Worm (Caenorhabditis elegans) whole organism, L4 larva: Measurements from ENCODE around the gene Y22D7AL.11.

ENCODE experiments used
- D1046.2 ChIP-seq: fragments of 200-800 bp; sonication (Bioruptor generic); IDR thresholded peaks from 2 replicates; pipeline ENCODE4 v1.3.6; 2022; ENCODE audit warnings: missing genetic modification characterization, missing compliant biosample characterization
- Y48G9A.11 ChIP-seq: fragments of 200-800 bp; sonication (Bioruptor generic); IDR thresholded peaks from 2 replicates; pipeline ENCODE4 v1.3.6; 2022; ENCODE audit warnings: missing genetic modification reagents, missing genetic modification characterization, missing compliant biosample characterization
- Y75B8A.6 ChIP-seq: fragments of 200-800 bp; sonication (Bioruptor generic); IDR thresholded peaks from 2 replicates; pipeline ENCODE4 v1.3.6; 2022; ENCODE audit warnings: missing genetic modification reagents, missing genetic modification characterization, missing compliant biosample characterization
- ZK546.5 ChIP-seq, 2 experiments: sonication (generic microtip); optimal IDR thresholded peaks; 2 replicates each; lab custom pipeline; 2017; ENCODE audit warnings: missing biosample characterization in 2 of 2, missing genetic modification characterization in 2 of 2
- aha-1 ChIP-seq: fragments of 150-350 bp; peaks from one replicate; lab custom pipeline; 2014; ENCODE audit warnings: missing biosample characterization, missing genetic modification characterization
- arid-1 ChIP-seq: fragments of 200-800 bp; sonication (Bioruptor generic); conservative IDR thresholded peaks from 2 replicates; pipeline ENCODE4 v1.3.6; 2022; ENCODE audit warnings: missing genetic modification reagents, missing genetic modification characterization, missing compliant biosample characterization
- attf-4 ChIP-seq: sonication (generic microtip); optimal IDR thresholded peaks from 3 replicates; lab custom pipeline; 2017; ENCODE audit warnings: missing biosample characterization, missing genetic modification characterization
- cey-2 ChIP-seq: sonication (generic microtip); optimal IDR thresholded peaks from 3 replicates; lab custom pipeline; 2017; ENCODE audit warnings: missing genetic modification characterization, mild to moderate bottlenecking, missing compliant biosample characterization, antibody characterized with exemption, borderline replicate concordance; ENCODE audit not compliant: insufficient read depth
- daf-12 ChIP-seq: fragments of 150-350 bp; optimal IDR thresholded peaks from 2 replicates; lab custom pipeline; 2014; ENCODE audit warnings: missing biosample characterization, missing genetic modification reagents, missing genetic modification characterization
- daf-16 ChIP-seq, 3 experiments: sonication (generic microtip); optimal IDR thresholded peaks; 2 replicates each; lab custom pipeline; 2016 to 2017; ENCODE audit warnings: missing genetic modification characterization in 3 of 3, missing genetic modification reagents in 3 of 3, mild to moderate bottlenecking in 2 of 3, missing compliant biosample characterization in 2 of 3, missing biosample characterization in 1 of 3, moderate library complexity in 1 of 3
- duxl-1 ChIP-seq: sonication (generic microtip); optimal IDR thresholded peaks from 2 replicates; lab custom pipeline; 2016; ENCODE audit warnings: mild to moderate bottlenecking, missing genetic modification characterization, moderate library complexity, missing compliant biosample characterization; ENCODE audit not compliant: poor library complexity
- dve-1 ChIP-seq: sonication (generic microtip); optimal IDR thresholded peaks from 2 replicates; lab custom pipeline; 2017; ENCODE audit warnings: antibody characterized with exemption, mild to moderate bottlenecking, missing genetic modification characterization, missing compliant biosample characterization; ENCODE audit not compliant: insufficient read depth
- fos-1 ChIP-seq: fragments of 150-350 bp; optimal IDR thresholded peaks from 2 replicates; lab custom pipeline; 2014; ENCODE audit warnings: missing biosample characterization, missing genetic modification characterization
- hlh-30 ChIP-seq: sonication (generic microtip); optimal IDR thresholded peaks from 2 replicates; lab custom pipeline; 2017; ENCODE audit warnings: antibody characterized with exemption, mild to moderate bottlenecking, missing genetic modification characterization, missing compliant biosample characterization; ENCODE audit not compliant: insufficient read depth
- jun-1 ChIP-seq: fragments of 150-350 bp; optimal IDR thresholded peaks from 2 replicates; lab custom pipeline; 2014; ENCODE audit warnings: missing biosample characterization, missing genetic modification reagents, missing genetic modification characterization
- lin-13 ChIP-seq: fragments of 150-350 bp; optimal IDR thresholded peaks from 2 replicates; lab custom pipeline; 2014; ENCODE audit warnings: missing biosample characterization, missing genetic modification reagents, missing genetic modification characterization
- lsy-2 ChIP-seq, 2 experiments: fragments of 150-350 bp in 1 of 2; sonication (generic microtip) in 1 of 2; optimal IDR thresholded peaks; 2 replicates each; lab custom pipeline; 2014 to 2017; ENCODE audit warnings: missing biosample characterization in 2 of 2, missing genetic modification characterization in 2 of 2
- mdl-1 ChIP-seq, 2 experiments: fragments of 150-350 bp in 1 of 2; sonication (generic microtip) in 1 of 2; optimal IDR thresholded peaks; 2 replicates each; lab custom pipeline; 2014 to 2017; ENCODE audit warnings: missing biosample characterization in 2 of 2, missing genetic modification characterization in 2 of 2
- mxl-2 ChIP-seq: fragments of 200-800 bp; sonication (Bioruptor generic); conservative IDR thresholded peaks from 2 replicates; pipeline ENCODE4 v1.3.6; 2022; ENCODE audit warnings: missing genetic modification reagents, missing genetic modification characterization, missing compliant biosample characterization
- nhr-111 ChIP-seq: fragments of 200-800 bp; sonication (Bioruptor generic); optimal IDR thresholded peaks from 2 replicates; lab custom pipeline; 2018; ENCODE audit warnings: mild to moderate bottlenecking, missing genetic modification characterization, missing compliant biosample characterization
- nhr-42 ChIP-seq: fragments of 200-800 bp; sonication (Bioruptor generic); IDR thresholded peaks from 2 replicates; pipeline ENCODE4 v1.3.6; 2022; ENCODE audit warnings: missing genetic modification characterization, missing compliant biosample characterization
- nhr-6 ChIP-seq: fragments of 150-350 bp; optimal IDR thresholded peaks from 2 replicates; lab custom pipeline; 2014; ENCODE audit warnings: missing biosample characterization, missing genetic modification characterization
- nhr-77 ChIP-seq: fragments of 150-350 bp; optimal IDR thresholded peaks from 2 replicates; lab custom pipeline; 2014; ENCODE audit warnings: missing biosample characterization, missing genetic modification characterization
- pha-4 ChIP-seq, 2 experiments: fragments of 150-350 bp in 1 of 2; fragments of 200-800 bp in 1 of 2; sonication (Bioruptor generic) in 1 of 2; IDR thresholded peaks in 1 of 2; optimal IDR thresholded peaks in 1 of 2; 2 replicates each; pipeline versions ENCODE4 v1.3.6 to Lab custom; 2014 to 2022; ENCODE audit warnings: missing genetic modification characterization in 2 of 2, missing genetic modification reagents in 2 of 2, missing biosample characterization in 1 of 2, missing compliant biosample characterization in 1 of 2
- pqm-1 ChIP-seq: sonication (generic microtip); optimal IDR thresholded peaks from 2 replicates; lab custom pipeline; 2017; ENCODE audit warnings: missing biosample characterization, missing genetic modification characterization
- rbr-2 ChIP-seq: sonication (generic microtip); optimal IDR thresholded peaks from 2 replicates; lab custom pipeline; 2016; ENCODE audit warnings: missing genotype, missing genetic modification characterization, missing compliant biosample characterization
- unc-62 ChIP-seq, 3 experiments: fragments of 150-350 bp in 1 of 3; sonication (generic microtip); optimal IDR thresholded peaks in 2 of 3; peaks in 1 of 3; 1 replicate in 1 of 3; 2 replicates in 2 of 3; lab custom pipeline; 2014 to 2017; ENCODE audit warnings: missing biosample characterization in 3 of 3, missing genetic modification characterization in 3 of 3, missing genetic modification reagents in 3 of 3, missing genotype in 1 of 3
- zip-11 ChIP-seq: fragments of 200-800 bp; sonication (Bioruptor generic); IDR thresholded peaks from 2 replicates; pipeline ENCODE4 v1.3.6; 2022; ENCODE audit warnings: missing genetic modification characterization, missing compliant biosample characterization

Gene Y22D7AL.11

ce11 chrIII:1680996-1681395 is 46.8 kb upstream of the Y22D7AL.11 start (continued):
- peak in 1 of 2 experiments; percentile 80 for TF ChIP-seq mdl-1 (tag; optimal IDR thresholded peaks at IDR 0.05; lab: Kevin White, UChicago)
- peak; percentile 63 for TF ChIP-seq rbr-2 (tag; lab: Kevin White, UChicago)
- peak in 1 of 2 experiments; percentile 78 for TF ChIP-seq lsy-2 (tag; optimal IDR thresholded peaks at IDR 0.05; lab: Kevin White, UChicago)
- TF ChIP-seq ZK546.5 (tag; optimal IDR thresholded peaks at IDR 0.05; lab: Kevin White, UChicago) = no peak

- TF ChIP-seq zip-11 (GFP tag; lab: Robert Waterston, UW) (no peak), unc-62 (GFP tag; optimal IDR thresholded peaks at IDR 0.05 in 1 of 2; lab: Kevin White, UChicago) (peak in 1 of 2 experiments; percentile 62), unc-62 (tag; optimal IDR thresholded peaks at IDR 0.05; lab: Kevin White, UChicago) (no peak)
These were observed 46.2 kb upstream of the Y22D7AL.11 start for ce11 chrIII:1680393-1680792.

- TF ChIP-seq unc-62 (GFP tag; optimal IDR thresholded peaks at IDR 0.05 in 1 of 2; lab: Kevin White, UChicago) (peak in 1 of 2 experiments; percentile 55), unc-62 (tag; optimal IDR thresholded peaks at IDR 0.05; lab: Kevin White, UChicago) (no peak), lin-13 (GFP tag; lab: Kevin White, UChicago) (no peak), Y75B8A.6 (GFP tag; lab: Robert Waterston, UW) (no peak)
These were observed 44.5 kb upstream of the Y22D7AL.11 start for ce11 chrIII:1678671-1679070.

ce11 chrIII:1676588-1676987 is 42.4 kb upstream of the Y22D7AL.11 start, which contains the start of gene Y22D7AR.6:
Gene Y22D7AR.6, minus strand, starts transcription at chrIII:1676721.
- TF ChIP-seq nhr-6 (tag; lab: Kevin White, UChicago) (peak; percentile 1), hlh-30 (peak; percentile 34), daf-16 (GFP tag; optimal IDR thresholded peaks at IDR 0.05; lab: Kevin White, UChicago) (no peak), daf-16 (tag; optimal IDR thresholded peaks at IDR 0.05; lab: Kevin White, UChicago) (peak; percentile 83), dve-1 (peak; percentile 43), fos-1 (tag; lab: Kevin White, UChicago) (no peak)

ce11 chrIII:1674760-1675159 is 40.6 kb upstream of the Y22D7AL.11 start:
- TF ChIP-seq D1046.2 (GFP tag; lab: Robert Waterston, UW) (no peak), mxl-2 (GFP tag; lab: Robert Waterston, UW) (no peak), Y48G9A.11 (no peak), fos-1 (tag; lab: Kevin White, UChicago) (no peak), duxl-1 (no peak), nhr-111 (GFP tag; lab: Kevin White, UChicago) (no peak), aha-1 (tag; lab: Kevin White, UChicago) (no peak), nhr-77 (tag; lab: Kevin White, UChicago) (no peak), daf-12 (tag; lab: Kevin White, UChicago) (no peak), mdl-1 (tag; optimal IDR thresholded peaks at IDR 0.05; lab: Kevin White, UChicago) (no peak), pha-4 (GFP tag; IDR thresholded peaks at IDR 0.05; lab: Robert Waterston, UW) (no peak), pha-4 (tag; optimal IDR thresholded peaks at IDR 0.05; lab: Kevin White, UChicago) (no peak), nhr-42 (GFP tag; lab: Robert Waterston, UW) (no peak), pqm-1 (no peak), attf-4 (tag; lab: Kevin White, UChicago) (no peak), cey-2 (tag; lab: Kevin White, UChicago) (no peak), arid-1 (GFP tag; lab: Robert Waterston, UW) (no peak)

DNA sequence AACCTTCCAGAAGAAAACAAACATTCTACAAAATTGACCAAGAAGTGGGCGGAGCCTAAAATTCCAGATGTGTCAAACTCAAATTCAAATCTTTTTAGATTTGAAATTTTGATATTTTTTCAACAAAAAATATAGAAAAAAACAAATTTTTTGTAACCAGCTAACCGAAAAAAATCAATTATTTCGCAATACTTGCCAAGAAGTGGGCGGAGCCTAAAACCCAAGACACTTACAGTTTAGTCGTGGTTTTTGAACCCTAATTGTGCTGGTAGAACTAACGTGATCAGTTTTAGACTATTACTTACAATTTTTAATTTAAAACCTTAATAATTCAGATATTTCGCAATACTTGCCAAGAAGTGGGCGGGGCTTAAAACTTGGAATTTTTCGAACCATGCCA is 39.1 kb upstream of the Y22D7AL.11 start:
- TF ChIP-seq jun-1 (tag; lab: Kevin White, UChicago) (no peak), aha-1 (tag; lab: Kevin White, UChicago) (peak; percentile 18)
